Fruit fly (Drosophila melanogaster) whole organism, embryonic: ENCODE results near the gene mRpL13.

Experiments
- Atf-2 ChIP-seq: fragments of 200-800 bp; sonication (Bioruptor generic); optimal IDR thresholded peaks from 2 replicates; lab custom pipeline; 2016; ENCODE audit warnings: missing biosample characterization, missing genetic modification characterization
- Atf3 ChIP-seq: fragments of 200-800 bp; sonication (Bioruptor generic); optimal IDR thresholded peaks from 3 replicates; lab custom pipeline; 2016; ENCODE audit warnings: missing biosample characterization, missing genetic modification characterization
- Bgb ChIP-seq: fragments of 200-800 bp; sonication (Bioruptor generic); IDR thresholded peaks from 2 replicates; pipeline ENCODE4 v1.3.6; 2022; ENCODE audit warnings: missing biosample characterization, missing genetic modification characterization; ENCODE audit not compliant: partially characterized antibody
- CG10209 ChIP-seq: fragments of 200-800 bp; sonication (Bioruptor generic); optimal IDR thresholded peaks from 3 replicates; lab custom pipeline; 2017; ENCODE audit warnings: missing biosample characterization, mild to moderate bottlenecking, missing genetic modification characterization, missing genetic modification reagents
- CG10267 ChIP-seq: fragments of 200-800 bp; sonication (Bioruptor generic); optimal IDR thresholded peaks from 2 replicates; lab custom pipeline; 2018; ENCODE audit warnings: missing biosample characterization, mild to moderate bottlenecking, missing genetic modification characterization, moderate library complexity
- CG11695 ChIP-seq: fragments of 200-800 bp; sonication (Bioruptor generic); IDR thresholded peaks from 3 replicates; pipeline ENCODE4 v1.3.6; 2022; ENCODE audit warnings: missing biosample characterization, missing genetic modification characterization
- CG1233 ChIP-seq: fragments of 200-800 bp; sonication (Bioruptor generic); optimal IDR thresholded peaks from 4 replicates; lab custom pipeline; 2018; ENCODE audit warnings: missing biosample characterization, mild to moderate bottlenecking, missing genetic modification characterization
- CG12659 ChIP-seq: fragments of 200-800 bp; sonication (Bioruptor generic); optimal IDR thresholded peaks from 3 replicates; lab custom pipeline; 2017; ENCODE audit warnings: mild to moderate bottlenecking, missing biosample characterization, missing genetic modification reagents, missing genetic modification characterization
- CG12942 ChIP-seq: fragments of 200-800 bp; sonication (Bioruptor generic); optimal IDR thresholded peaks from 3 replicates; lab custom pipeline; 2016; ENCODE audit warnings: missing biosample characterization, missing genetic modification characterization
- CG15601 ChIP-seq: fragments of 200-800 bp; sonication (Bioruptor generic); optimal IDR thresholded peaks from 3 replicates; lab custom pipeline; 2019; ENCODE audit warnings: missing biosample characterization, mild to moderate bottlenecking, missing genetic modification characterization, moderate library complexity
- CG15696 ChIP-seq: fragments of 200-800 bp; sonication (Bioruptor generic); optimal IDR thresholded peaks from 2 replicates; lab custom pipeline; 2019; ENCODE audit warnings: missing biosample characterization, mild to moderate bottlenecking, missing genetic modification characterization, moderate library complexity
- CG18011 ChIP-seq: fragments of 200-800 bp; sonication (Bioruptor generic); optimal IDR thresholded peaks from 2 replicates; lab custom pipeline; 2017; ENCODE audit warnings: missing biosample characterization, missing genetic modification characterization, mild to moderate bottlenecking, moderate library complexity, missing genotype
- CG31388 ChIP-seq: fragments of 200-800 bp; sonication (Bioruptor generic); optimal IDR thresholded peaks from 2 replicates; lab custom pipeline; 2016; ENCODE audit warnings: missing biosample characterization, missing genetic modification characterization
- CG34422 ChIP-seq: fragments of 200-800 bp; sonication (Bioruptor generic); IDR thresholded peaks from 3 replicates; pipeline ENCODE4 v1.3.6; 2022; ENCODE audit warnings: missing biosample characterization, missing genetic modification characterization
- CG4424 ChIP-seq: fragments of 200-800 bp; sonication (Bioruptor generic); optimal IDR thresholded peaks from 3 replicates; lab custom pipeline; 2016; ENCODE audit warnings: missing biosample characterization, missing genetic modification characterization
- CG4707 ChIP-seq: fragments of 200-800 bp; sonication (Bioruptor generic); optimal IDR thresholded peaks from 2 replicates; lab custom pipeline; 2018; ENCODE audit warnings: missing biosample characterization, mild to moderate bottlenecking, missing genetic modification characterization, moderate library complexity
- CG5245 ChIP-seq: fragments of 200-800 bp; sonication (Bioruptor generic); optimal IDR thresholded peaks from 3 replicates; lab custom pipeline; 2016; ENCODE audit warnings: missing biosample characterization, missing genetic modification characterization
- CG7839 ChIP-seq: fragments of 200-800 bp; sonication (Bioruptor generic); optimal IDR thresholded peaks from 3 replicates; lab custom pipeline; 2018; ENCODE audit warnings: missing biosample characterization, mild to moderate bottlenecking, missing genetic modification characterization, moderate library complexity
- CG8765 ChIP-seq: fragments of 200-800 bp; sonication (Bioruptor generic); IDR thresholded peaks from 2 replicates; pipeline ENCODE4 v1.3.6; 2022; ENCODE audit warnings: missing biosample characterization, missing genetic modification characterization
- CG9817 ChIP-seq: fragments of 200-800 bp; sonication (Bioruptor generic); optimal IDR thresholded peaks from 2 replicates; lab custom pipeline; 2018; ENCODE audit warnings: missing biosample characterization, mild to moderate bottlenecking, missing genetic modification characterization, moderate library complexity
- CrebB ChIP-seq: fragments of 200-800 bp; sonication (Bioruptor generic); optimal IDR thresholded peaks from 3 replicates; lab custom pipeline; 2018; ENCODE audit warnings: missing biosample characterization, mild to moderate bottlenecking, missing genetic modification characterization
- Deaf1 ChIP-seq: fragments of 200-800 bp; optimal IDR thresholded peaks from 3 replicates; lab custom pipeline; 2019; ENCODE audit warnings: missing biosample characterization, mild to moderate bottlenecking, missing genetic modification characterization, moderate library complexity
- Dll ChIP-seq: fragments of 200-800 bp; sonication (Bioruptor generic); IDR thresholded peaks from 4 replicates; pipeline ENCODE4 v1.3.6; 2022; ENCODE audit warnings: missing biosample characterization, missing genetic modification characterization; ENCODE audit not compliant: partially characterized antibody
- Eip74EF ChIP-seq, 2 experiments: fragments of 200-800 bp in 1 of 2; fragments of >200 bp in 1 of 2; sonication (Bioruptor generic) in 1 of 2; optimal IDR thresholded peaks; 2 replicates each; lab custom pipeline; 2017 to 2019; ENCODE audit warnings: missing biosample characterization in 2 of 2, missing genetic modification characterization in 2 of 2, mild to moderate bottlenecking in 1 of 2, moderate library complexity in 1 of 2
- Gsc ChIP-seq: fragments of 200-800 bp; sonication (Bioruptor generic); IDR thresholded peaks from 2 replicates; pipeline ENCODE4 v1.3.6; 2022; ENCODE audit warnings: missing biosample characterization, missing genetic modification characterization
- H2.0 ChIP-seq: fragments of 200-800 bp; sonication (Bioruptor generic); IDR thresholded peaks from 2 replicates; pipeline ENCODE4 v1.3.6; 2022; ENCODE audit warnings: missing biosample characterization, missing genetic modification characterization
- Oaz ChIP-seq: fragments of 200-800 bp; sonication (Bioruptor generic); IDR thresholded peaks from 2 replicates; pipeline ENCODE4 v1.3.6; 2022; ENCODE audit warnings: missing biosample characterization, missing genetic modification characterization
- Rfx ChIP-seq: fragments of 200-800 bp; sonication (Bioruptor generic); IDR thresholded peaks from 2 replicates; pipeline ENCODE4 v1.3.6; 2022; ENCODE audit warnings: missing biosample characterization, missing genetic modification characterization
- Six4 ChIP-seq: fragments of 200-800 bp; sonication (Bioruptor generic); optimal IDR thresholded peaks from 2 replicates; lab custom pipeline; 2016; ENCODE audit warnings: missing biosample characterization, missing genetic modification characterization
- Sox100B ChIP-seq: fragments of 200-800 bp; sonication (Bioruptor generic); optimal IDR thresholded peaks from 3 replicates; lab custom pipeline; 2018; ENCODE audit warnings: missing biosample characterization, mild to moderate bottlenecking, missing genetic modification characterization
- ac ChIP-seq: fragments of 200-800 bp; sonication (Bioruptor generic); optimal IDR thresholded peaks from 3 replicates; lab custom pipeline; 2017; ENCODE audit warnings: missing biosample characterization, mild to moderate bottlenecking, missing genetic modification characterization
- bab2 ChIP-seq: fragments of 200-800 bp; sonication (Bioruptor generic); optimal IDR thresholded peaks from 2 replicates; lab custom pipeline; 2016; ENCODE audit warnings: missing biosample characterization, missing genetic modification characterization
- dan ChIP-seq: fragments of 200-800 bp; sonication (Bioruptor generic); IDR thresholded peaks from 2 replicates; pipeline ENCODE4 v1.3.6; 2022; ENCODE audit warnings: missing biosample characterization, missing genetic modification characterization
- dm ChIP-seq: fragments of 200-800 bp; sonication (Bioruptor generic); optimal IDR thresholded peaks from 3 replicates; lab custom pipeline; 2016; ENCODE audit warnings: missing biosample characterization, missing genetic modification characterization
- esg ChIP-seq: fragments of 200-800 bp; sonication (Bioruptor generic); conservative IDR thresholded peaks from 2 replicates; pipeline ENCODE4 v1.3.6; 2022; ENCODE audit warnings: missing biosample characterization, missing genetic modification characterization
- gt ChIP-seq: fragments of 200-800 bp; sonication (Bioruptor generic); IDR thresholded peaks from 2 replicates; pipeline ENCODE4 v1.3.6; 2022; ENCODE audit warnings: missing biosample characterization, missing genetic modification characterization
- hbn ChIP-seq: fragments of 200-800 bp; sonication (Bioruptor generic); IDR thresholded peaks from 2 replicates; pipeline ENCODE4 v1.3.6; 2022; ENCODE audit warnings: missing biosample characterization, missing genetic modification characterization; ENCODE audit not compliant: partially characterized antibody
- nerfin-1 ChIP-seq: fragments of 200-800 bp; sonication (Bioruptor generic); optimal IDR thresholded peaks from 3 replicates; lab custom pipeline; 2019; ENCODE audit warnings: missing biosample characterization, mild to moderate bottlenecking, missing genetic modification characterization, moderate library complexity
- org-1 ChIP-seq: fragments of 200-800 bp; sonication (Bioruptor generic); optimal IDR thresholded peaks from 2 replicates; lab custom pipeline; 2017; ENCODE audit warnings: missing biosample characterization, missing genetic modification characterization
- pan ChIP-seq, 4 experiments: fragments of >200 bp in 3 of 4; fragments of 200-800 bp in 1 of 4; sonication (Bioruptor generic) in 1 of 4; optimal IDR thresholded peaks in 3 of 4; IDR thresholded peaks in 1 of 4; 2 replicates each; pipeline versions ENCODE4 v1.3.6 to Lab custom; 2017 to 2022; ENCODE audit warnings: missing biosample characterization in 2 of 4, missing genetic modification characterization in 2 of 4, mixed read lengths in 1 of 4
- peb ChIP-seq: fragments of 200-800 bp; sonication (Bioruptor generic); IDR thresholded peaks from 2 replicates; pipeline ENCODE4 v1.3.6; 2022; ENCODE audit warnings: missing biosample characterization, missing genetic modification characterization
- pnt ChIP-seq: fragments of 200-800 bp; sonication (Bioruptor generic); optimal IDR thresholded peaks from 3 replicates; lab custom pipeline; 2016; ENCODE audit warnings: missing biosample characterization, missing genetic modification characterization
- pum ChIP-seq: fragments of 200-800 bp; sonication (Bioruptor generic); optimal IDR thresholded peaks from 2 replicates; lab custom pipeline; 2016; ENCODE audit warnings: missing biosample characterization, missing genetic modification characterization
- sug ChIP-seq: fragments of 200-800 bp; optimal IDR thresholded peaks from 2 replicates; lab custom pipeline; 2019; ENCODE audit warnings: missing biosample characterization, mild to moderate bottlenecking, missing genetic modification characterization, moderate library complexity
- tap ChIP-seq: fragments of 200-800 bp; optimal IDR thresholded peaks from 3 replicates; lab custom pipeline; 2019; ENCODE audit warnings: missing biosample characterization, mild to moderate bottlenecking, missing genetic modification characterization, moderate library complexity
- tio ChIP-seq: fragments of 200-800 bp; sonication (Bioruptor generic); optimal IDR thresholded peaks from 2 replicates; lab custom pipeline; 2017; ENCODE audit warnings: missing biosample characterization, missing genetic modification characterization, inconsistent platforms
- unc-4 ChIP-seq: fragments of 200-800 bp; sonication (Bioruptor generic); IDR thresholded peaks from 2 replicates; pipeline ENCODE4 v1.3.6; 2022; ENCODE audit warnings: missing biosample characterization, missing genetic modification characterization; ENCODE audit not compliant: partially characterized antibody
- wor ChIP-seq: fragments of 200-800 bp; sonication (Bioruptor generic); IDR thresholded peaks from 2 replicates; pipeline ENCODE4 v1.3.6; 2022; ENCODE audit warnings: missing biosample characterization, missing genetic modification characterization
- zen ChIP-seq: fragments of 200-800 bp; sonication (Bioruptor generic); optimal IDR thresholded peaks from 3 replicates; lab custom pipeline; 2018; ENCODE audit warnings: missing biosample characterization, mild to moderate bottlenecking, missing genetic modification characterization, moderate library complexity

The mRpL13 gene

dm6 chr2L:18899862-18900261, 40.8 kb upstream of the mRpL13 start (continued):
- peak; percentile 24 for TF ChIP-seq Sox100B (GFP tag; lab: Kevin White, UChicago)
- TF ChIP-seq sug (tag; lab: Kevin White, UChicago) = no peak
- TF ChIP-seq Rfx = 0 out of 2 replicates have a peak, but pooled peaks have one; percentile 27
- no peak for TF ChIP-seq CG15696 (tag; lab: Kevin White, UChicago)
- peak; percentile 4 for TF ChIP-seq CG12659 (GFP tag; lab: Kevin White, UChicago)
- no peak for TF ChIP-seq ac (GFP tag; lab: Kevin White, UChicago)
- TF ChIP-seq Dll (GFP tag; lab: Robert Waterston, UW) = no peak
- peak; percentile 59 for TF ChIP-seq CG4424 (GFP tag; lab: Kevin White, UChicago)
- TF ChIP-seq pan (optimal IDR thresholded peaks at IDR 0.05; lab: Kevin White, UChicago) = no peak
- TF ChIP-seq pan (GFP tag; optimal IDR thresholded peaks at IDR 0.05 in 1 of 2, IDR thresholded peaks at IDR 0.05 in 1 of 2) = peak in 1 of 2 experiments; percentile 6
- no peak for TF ChIP-seq CG9817 (tag; lab: Kevin White, UChicago)
- peak; percentile 36 for TF ChIP-seq pum (GFP tag; lab: Kevin White, UChicago)
- no peak for TF ChIP-seq Deaf1 (tag; lab: Kevin White, UChicago)
- TF ChIP-seq CG5245 = peak; percentile 20
- 0 out of 2 replicates have a peak, but pooled peaks have one; percentile 22 for TF ChIP-seq CG8765 (GFP tag; lab: Robert Waterston, UW)
- TF ChIP-seq pnt = peak; percentile 26
- TF ChIP-seq Six4 (GFP tag; lab: Kevin White, UChicago) = peak; percentile 35
- no peak for TF ChIP-seq CG4707 (GFP tag; lab: Kevin White, UChicago)
- TF ChIP-seq Eip74EF (GFP tag; optimal IDR thresholded peaks at IDR 0.05; lab: Kevin White, UChicago) = no peak
- TF ChIP-seq CG10267 (tag; lab: Kevin White, UChicago) = peak; percentile 55
- 0 out of 2 replicates have a peak, but pooled peaks have one; percentile 19 for TF ChIP-seq dan (GFP tag; lab: Robert Waterston, UW)
- TF ChIP-seq CG15601 (tag; lab: Kevin White, UChicago) = peak; percentile 53
- no peak for TF ChIP-seq CG18011 (GFP tag; lab: Kevin White, UChicago)
- TF ChIP-seq bab2 (GFP tag; lab: Kevin White, UChicago) = no peak
- no peak for TF ChIP-seq Oaz (GFP tag; lab: Robert Waterston, UW)
- peak; percentile 44 for TF ChIP-seq zen (tag; lab: Kevin White, UChicago)
- no peak for TF ChIP-seq CG12942 (GFP tag; lab: Kevin White, UChicago)
- peak; percentile 36 for TF ChIP-seq nerfin-1 (tag; lab: Kevin White, UChicago)
- TF ChIP-seq peb (GFP tag; lab: Robert Waterston, UW) = peak; percentile 36; the same call in 1 of the 2 replicates
- TF ChIP-seq tio (GFP tag; lab: Kevin White, UChicago) = peak; percentile 44
- peak; percentile 9 for TF ChIP-seq org-1 (GFP tag; lab: Kevin White, UChicago)
- TF ChIP-seq CG11695 (GFP tag; lab: Robert Waterston, UW) = no peak
- TF ChIP-seq CG1233 (GFP tag; lab: Kevin White, UChicago) = no peak
- 0 out of 2 replicates have a peak, but pooled peaks have one; percentile 22 for TF ChIP-seq esg
- peak; percentile 7 for TF ChIP-seq Atf3 (GFP tag; lab: Kevin White, UChicago)
- TF ChIP-seq CG10209 (GFP tag; lab: Kevin White, UChicago) = peak; percentile 2
- no peak for TF ChIP-seq Bgb (GFP tag; lab: Robert Waterston, UW)
- no peak for TF ChIP-seq CrebB
- TF ChIP-seq Gsc (GFP tag; lab: Robert Waterston, UW) = peak; percentile 34; the same call in 1 of the 2 replicates
- TF ChIP-seq unc-4 (GFP tag; lab: Robert Waterston, UW) = no peak
- no peak for TF ChIP-seq H2.0 (GFP tag; lab: Robert Waterston, UW)
- TF ChIP-seq hbn (GFP tag; lab: Robert Waterston, UW) = no peak
- TF ChIP-seq CG7839 (tag; lab: Kevin White, UChicago) = peak; percentile 62
- no peak for TF ChIP-seq dm (GFP tag; lab: Kevin White, UChicago)
- no peak for TF ChIP-seq CG31388 (GFP tag; lab: Kevin White, UChicago)
- TF ChIP-seq wor = peak; percentile 42; the same call in 1 of the 2 replicates
- 0 out of 2 replicates have a peak, but pooled peaks have one; percentile 22 for TF ChIP-seq gt (GFP tag; lab: Robert Waterston, UW)
- TF ChIP-seq Atf-2 (GFP tag; lab: Kevin White, UChicago) = no peak
- peak; percentile 12 for TF ChIP-seq tap (tag; lab: Kevin White, UChicago)
- 0 out of 3 replicates have a peak, but pooled peaks have one; percentile 22 for TF ChIP-seq CG34422 (GFP tag; lab: Robert Waterston, UW)
